Worm (Caenorhabditis elegans): ENCODE data around the gene F46H5.11.

DNA sequence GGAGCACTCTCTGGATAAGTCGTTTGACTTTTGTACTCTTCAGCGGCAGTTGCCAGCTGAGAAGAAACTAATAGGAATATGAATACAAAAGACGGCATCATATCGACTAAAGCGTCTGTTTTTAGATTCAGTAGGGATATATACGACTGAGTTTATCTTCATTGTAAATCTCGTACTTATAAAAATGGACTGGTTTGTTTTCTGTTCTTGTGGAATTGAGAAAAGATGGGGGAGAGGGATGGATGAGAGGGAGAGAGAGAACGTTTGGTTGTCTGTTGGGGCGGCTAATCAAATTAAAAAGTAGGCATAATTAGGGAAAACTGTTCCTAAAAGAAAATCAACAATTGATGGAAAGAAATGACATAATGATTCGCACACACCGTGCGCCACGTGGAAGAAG lies 2.5 kb downstream of the F46H5.11 start, which contains the start of gene grd-7:
- no peak for TF ChIP-seq pha-4 (tag; optimal IDR thresholded peaks at IDR 0.05)
- TF ChIP-seq ztf-18 (tag; optimal IDR thresholded peaks at IDR 0.05): no peak
- TF ChIP-seq cebp-1 (GFP tag; IDR thresholded peaks at IDR 0.05): no peak
- TF ChIP-seq cebp-1 (tag; optimal IDR thresholded peaks at IDR 0.05): no peak
- TF ChIP-seq nhr-90 (tag; optimal IDR thresholded peaks at IDR 0.05): no peak
- no peak for TF ChIP-seq snpc-4 (GFP tag; optimal IDR thresholded peaks at IDR 0.05)
- TF ChIP-seq snpc-4 (tag; optimal IDR thresholded peaks at IDR 0.05): no peak
- TF ChIP-seq ama-1 (optimal IDR thresholded peaks at IDR 0.05): no peak
- TF ChIP-seq ama-1 (GFP tag; optimal IDR thresholded peaks at IDR 0.05): no peak
